Worm (Caenorhabditis elegans) whole organism, L3 larva: ENCODE data around the gene sid-2.

Experiments used
- ZK546.5 ChIP-seq: sonication (generic microtip); optimal IDR thresholded peaks from 2 replicates; lab custom pipeline; 2017; ENCODE audit warnings: missing biosample characterization, missing genetic modification characterization
- ama-1 ChIP-seq: fragments of 150-350 bp; optimal IDR thresholded peaks from 2 replicates; lab custom pipeline; 2018
- ceh-16 ChIP-seq: sonication (generic microtip); optimal IDR thresholded peaks from 2 replicates; lab custom pipeline; 2017; ENCODE audit warnings: missing biosample characterization, missing genetic modification characterization
- ceh-28 ChIP-seq: fragments of 150-350 bp; optimal IDR thresholded peaks from 2 replicates; lab custom pipeline; 2014; ENCODE audit warnings: missing biosample characterization, missing genetic modification reagents, missing genetic modification characterization
- daf-12 ChIP-seq: fragments of 150-350 bp; optimal IDR thresholded peaks from 2 replicates; lab custom pipeline; 2014; ENCODE audit warnings: missing biosample characterization, missing genetic modification reagents, missing genetic modification characterization
- egl-27 ChIP-seq: sonication (generic microtip); optimal IDR thresholded peaks from 4 replicates; lab custom pipeline; 2017; ENCODE audit warnings: missing biosample characterization, missing genetic modification reagents, missing genetic modification characterization
- egl-5 ChIP-seq: fragments of 150-350 bp; optimal IDR thresholded peaks from 2 replicates; lab custom pipeline; 2017; ENCODE audit warnings: missing biosample characterization, missing genetic modification reagents, missing genetic modification characterization, inconsistent platforms
- elt-1 ChIP-seq: fragments of 150-350 bp; optimal IDR thresholded peaks from 2 replicates; lab custom pipeline; 2014; ENCODE audit warnings: missing biosample characterization, missing genetic modification characterization
- elt-2 ChIP-seq: sonication (generic microtip); optimal IDR thresholded peaks from 2 replicates; lab custom pipeline; 2016; ENCODE audit warnings: missing genetic modification reagents, mild to moderate bottlenecking, missing genetic modification characterization, missing compliant biosample characterization
- elt-3 ChIP-seq, 3 experiments: fragments of 150-350 bp in 1 of 3; sonication (generic microtip) in 2 of 3; optimal IDR thresholded peaks; 2 replicates in 2 of 3; 4 replicates in 1 of 3; lab custom pipeline; 2014 to 2017; ENCODE audit warnings: missing biosample characterization in 3 of 3, missing genetic modification characterization in 3 of 3
- eor-1 ChIP-seq, 2 experiments: fragments of 150-350 bp; optimal IDR thresholded peaks; 2 replicates each; lab custom pipeline; 2014 to 2018; ENCODE audit warnings: missing biosample characterization in 2 of 2, missing genetic modification characterization in 2 of 2
- fkh-10 ChIP-seq: sonication (generic microtip); optimal IDR thresholded peaks from 2 replicates; lab custom pipeline; 2017; ENCODE audit warnings: missing biosample characterization, missing genetic modification reagents, missing genetic modification characterization
- jun-1 ChIP-seq: fragments of 150-350 bp; optimal IDR thresholded peaks from 2 replicates; lab custom pipeline; 2014; ENCODE audit warnings: missing biosample characterization, missing genetic modification reagents, missing genetic modification characterization
- lin-15B ChIP-seq: fragments of 150-350 bp; optimal IDR thresholded peaks from 2 replicates; lab custom pipeline; 2014; ENCODE audit warnings: missing biosample characterization, missing genetic modification characterization
- lin-39 ChIP-seq: fragments of 150-350 bp; optimal IDR thresholded peaks from 2 replicates; lab custom pipeline; 2018; ENCODE audit warnings: missing biosample characterization, missing genetic modification reagents, missing genetic modification characterization
- lsy-12 ChIP-seq: sonication (generic microtip); optimal IDR thresholded peaks from 2 replicates; lab custom pipeline; 2016; ENCODE audit warnings: mild to moderate bottlenecking, missing genetic modification characterization, missing compliant biosample characterization
- mdl-1 ChIP-seq: fragments of 150-350 bp; optimal IDR thresholded peaks from 2 replicates; lab custom pipeline; 2014; ENCODE audit warnings: missing biosample characterization, missing genetic modification characterization
- mml-1 ChIP-seq: fragments of 150-350 bp; sonication (generic microtip); optimal IDR thresholded peaks from 3 replicates; lab custom pipeline; 2014; ENCODE audit warnings: missing biosample characterization, missing genetic modification characterization
- nfya-1 ChIP-seq: sonication (generic microtip); optimal IDR thresholded peaks from 2 replicates; lab custom pipeline; 2017; ENCODE audit warnings: missing genetic modification characterization, mild to moderate bottlenecking, missing compliant biosample characterization, antibody characterized with exemption, moderate library complexity; ENCODE audit not compliant: insufficient read depth
- nhr-12 ChIP-seq: fragments of 150-350 bp; optimal IDR thresholded peaks from 2 replicates; lab custom pipeline; 2014; ENCODE audit warnings: missing biosample characterization, missing genetic modification characterization
- nhr-23 ChIP-seq: fragments of 150-350 bp; optimal IDR thresholded peaks from 2 replicates; lab custom pipeline; 2014; ENCODE audit warnings: missing biosample characterization, missing genetic modification reagents, missing genetic modification characterization
- nhr-237 ChIP-seq: fragments of 150-350 bp; optimal IDR thresholded peaks from 2 replicates; lab custom pipeline; 2014; ENCODE audit warnings: missing biosample characterization, missing genetic modification characterization
- nhr-28 ChIP-seq: fragments of 150-350 bp; optimal IDR thresholded peaks from 2 replicates; lab custom pipeline; 2014; ENCODE audit warnings: missing biosample characterization, missing genetic modification characterization
- nhr-76 ChIP-seq: fragments of 150-350 bp; sonication (generic microtip); optimal IDR thresholded peaks from 5 replicates; lab custom pipeline; 2014; ENCODE audit warnings: missing biosample characterization, missing genetic modification characterization
- nhr-77 ChIP-seq: fragments of 150-350 bp; optimal IDR thresholded peaks from 2 replicates; lab custom pipeline; 2014; ENCODE audit warnings: missing biosample characterization, missing genetic modification characterization
- pha-4 ChIP-seq: fragments of 150-350 bp; optimal IDR thresholded peaks from 2 replicates; lab custom pipeline; 2014; ENCODE audit warnings: missing biosample characterization, missing genetic modification reagents, missing genetic modification characterization
- pqm-1 ChIP-seq: fragments of 150-350 bp; optimal IDR thresholded peaks from 2 replicates; lab custom pipeline; 2017; ENCODE audit warnings: missing biosample characterization, missing genetic modification characterization, inconsistent platforms
- snpc-4 ChIP-seq: fragments of 150-350 bp; optimal IDR thresholded peaks from 2 replicates; lab custom pipeline; 2014; ENCODE audit warnings: missing biosample characterization, missing genetic modification characterization
- unc-39 ChIP-seq: sonication (generic microtip); optimal IDR thresholded peaks from 4 replicates; lab custom pipeline; 2017; ENCODE audit warnings: missing biosample characterization, missing genetic modification characterization
- unc-62 ChIP-seq: fragments of 150-350 bp; sonication (generic microtip); optimal IDR thresholded peaks from 4 replicates; lab custom pipeline; 2014; ENCODE audit warnings: missing biosample characterization, missing genetic modification reagents, missing genetic modification characterization
- zag-1 ChIP-seq: fragments of 150-350 bp; optimal IDR thresholded peaks from 2 replicates; lab custom pipeline; 2014; ENCODE audit warnings: missing biosample characterization, missing genetic modification characterization
- ztf-4 ChIP-seq: fragments of 150-350 bp; optimal IDR thresholded peaks from 2 replicates; lab custom pipeline; 2014; ENCODE audit warnings: missing biosample characterization, missing genetic modification characterization

The sid-2 gene

DNA sequence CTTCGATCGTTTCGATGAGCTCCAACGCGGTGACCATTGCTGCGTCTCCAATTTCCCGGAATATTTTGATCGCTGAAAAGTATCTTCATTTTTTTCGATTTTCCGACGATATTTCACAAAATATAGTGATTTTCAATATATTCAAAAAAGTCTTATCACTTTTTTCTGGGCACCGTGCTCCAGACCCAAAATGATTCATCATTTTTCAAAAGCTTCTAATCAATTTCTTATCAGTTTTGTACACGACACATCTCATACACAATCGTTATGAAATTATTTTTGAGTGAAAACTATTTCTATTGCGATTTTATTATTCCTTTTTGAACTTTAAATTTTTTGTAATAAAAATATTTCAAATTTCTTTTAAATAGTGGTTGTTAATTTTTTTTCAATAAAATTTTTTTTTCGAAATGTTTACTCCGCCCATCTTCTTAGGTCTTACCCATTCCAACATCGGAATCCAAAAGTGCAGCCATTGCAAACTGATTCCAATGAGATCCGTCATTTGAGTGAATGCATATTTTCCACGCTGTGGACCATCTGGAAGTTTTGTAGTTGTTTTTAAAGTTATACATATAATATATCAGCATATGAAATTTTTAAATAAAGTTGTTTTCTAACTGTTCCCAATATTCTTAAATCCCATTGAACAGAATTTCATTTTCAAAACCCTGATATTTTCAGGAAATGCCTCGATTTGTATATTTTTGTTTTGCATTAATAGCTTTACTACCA is at the start of gene sid-2:
sid-2 (plus strand) TSS at position 685 of the 735 bp plus-strand sequence.
- peak; percentile 78 for TF ChIP-seq elt-2 (tag; lab: Kevin White, UChicago)
- TF ChIP-seq lsy-12 (tag; lab: Kevin White, UChicago), result no peak
- peak; percentile 57 for TF ChIP-seq pqm-1 (tag; lab: Kevin White, UChicago)
- TF ChIP-seq nhr-76, result no peak
- TF ChIP-seq pha-4, result peak; percentile 39
- TF ChIP-seq nhr-23 (tag; lab: Kevin White, UChicago), result no peak
- TF ChIP-seq mml-1 (tag; lab: Kevin White, UChicago), result no peak
- no peak for TF ChIP-seq ZK546.5 (tag; lab: Kevin White, UChicago)
- TF ChIP-seq ztf-4 (tag; lab: Kevin White, UChicago), result no peak
- no peak for TF ChIP-seq lin-39 (tag; lab: Kevin White, UChicago)

DNA sequence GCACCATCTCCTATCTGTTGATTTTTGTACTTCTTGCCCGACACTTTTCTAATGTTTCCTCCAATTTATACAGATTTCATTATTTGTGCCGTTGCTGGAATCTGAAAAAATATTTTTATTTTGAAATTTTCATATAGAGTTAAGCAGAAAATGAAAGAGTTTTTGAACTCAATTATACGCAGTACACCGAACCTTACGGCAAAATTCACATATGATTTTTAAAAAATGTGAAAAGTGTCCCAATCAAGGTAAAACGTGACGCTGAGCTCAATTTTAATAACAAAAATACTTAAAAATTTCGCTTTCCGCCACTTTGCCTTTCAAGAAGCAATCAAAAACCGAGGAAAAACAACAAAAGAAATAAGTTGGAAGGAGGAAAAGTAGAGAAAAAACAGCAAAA is 48.5 kb upstream of the sid-2 start, which contains the start of gene arrd-17:
arrd-17 (minus strand) TSS at position 101 of the 400 bp plus-strand sequence.
- TF ChIP-seq unc-39, result no peak
- TF ChIP-seq zag-1 (tag; lab: Kevin White, UChicago), result no peak
- TF ChIP-seq daf-12, result no peak
- no peak for TF ChIP-seq elt-2 (tag; lab: Kevin White, UChicago)
- TF ChIP-seq nhr-237 (tag; lab: Kevin White, UChicago), result no peak
- TF ChIP-seq mdl-1 (tag; lab: Kevin White, UChicago), result no peak
- TF ChIP-seq lin-39 (tag; lab: Kevin White, UChicago), result no peak
- no peak for TF ChIP-seq fkh-10
- TF ChIP-seq ama-1 (lab: Kevin White, UChicago), result no peak
- no peak for TF ChIP-seq pha-4
- no peak for TF ChIP-seq elt-1
- TF ChIP-seq pqm-1 (tag; lab: Kevin White, UChicago), result no peak
- TF ChIP-seq nhr-12 (tag; lab: Kevin White, UChicago), result no peak
- TF ChIP-seq egl-5 (tag; lab: Kevin White, UChicago), result no peak
- TF ChIP-seq ceh-28, result no peak
- TF ChIP-seq elt-3 (tag; optimal IDR thresholded peaks at IDR 0.05; lab: Kevin White, UChicago), result no peak
- TF ChIP-seq eor-1 (tag; optimal IDR thresholded peaks at IDR 0.05; lab: Kevin White, UChicago), result no peak
- no peak for TF ChIP-seq nhr-76
- TF ChIP-seq ceh-16, result no peak

DNA sequence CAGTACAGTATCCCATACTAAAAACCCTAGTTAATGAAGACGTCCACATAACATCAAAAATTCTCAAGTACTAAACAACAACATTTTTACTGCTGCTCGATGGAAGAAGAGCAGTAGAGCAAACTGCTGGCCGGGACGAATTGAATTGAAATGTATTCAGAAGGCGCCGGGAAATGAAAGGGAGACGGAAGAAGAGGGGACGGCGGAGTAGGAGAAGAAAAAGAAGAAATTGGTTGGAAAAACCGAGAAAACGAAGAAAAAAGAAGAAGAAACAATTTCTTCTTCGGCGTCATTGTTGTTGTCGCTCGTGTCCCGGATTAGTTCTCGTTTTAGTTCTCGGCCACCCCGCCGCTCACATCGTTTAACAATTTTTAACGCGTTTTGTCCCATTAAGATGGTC is 45.4 kb upstream of the sid-2 start:
- TF ChIP-seq nfya-1 (tag; lab: Kevin White, UChicago) (peak; percentile 3), eor-1 (tag; optimal IDR thresholded peaks at IDR 0.05; lab: Kevin White, UChicago) (no peak), nhr-77 (tag; lab: Kevin White, UChicago) (no peak), fkh-10 (peak; percentile 20), lin-39 (tag; lab: Kevin White, UChicago) (peak; percentile 3), elt-2 (tag; lab: Kevin White, UChicago) (no peak), egl-5 (tag; lab: Kevin White, UChicago) (no peak), egl-27 (tag; lab: Kevin White, UChicago) (no peak), jun-1 (tag; lab: Kevin White, UChicago) (no peak), nhr-237 (tag; lab: Kevin White, UChicago) (no peak), nhr-28 (no peak), zag-1 (tag; lab: Kevin White, UChicago) (no peak), ceh-16 (no peak), lin-15B (no peak)

DNA sequence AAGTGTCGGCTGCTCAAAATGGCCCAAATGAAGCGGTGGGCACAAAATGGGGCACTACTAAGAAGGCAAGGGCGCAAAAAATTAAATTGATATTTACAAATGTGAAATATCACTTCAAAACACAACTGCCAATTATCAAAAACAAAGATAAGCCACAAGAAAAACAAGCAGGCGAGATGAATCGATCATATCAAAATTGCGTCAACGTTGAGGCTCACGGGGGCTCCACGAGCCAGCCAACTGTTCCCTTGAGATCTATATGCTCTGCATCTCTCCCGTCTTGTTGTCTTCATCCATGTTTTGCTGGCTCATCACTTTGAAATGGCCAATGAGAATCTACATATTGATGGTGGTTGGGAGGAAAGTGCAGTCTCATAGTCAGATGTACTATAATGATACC is 44.0 kb upstream of the sid-2 start:
- TF ChIP-seq elt-1 (peak; percentile 29), lin-39 (tag; lab: Kevin White, UChicago) (peak; percentile 18), nhr-237 (tag; lab: Kevin White, UChicago) (no peak), egl-5 (tag; lab: Kevin White, UChicago) (peak; percentile 11)

DNA sequence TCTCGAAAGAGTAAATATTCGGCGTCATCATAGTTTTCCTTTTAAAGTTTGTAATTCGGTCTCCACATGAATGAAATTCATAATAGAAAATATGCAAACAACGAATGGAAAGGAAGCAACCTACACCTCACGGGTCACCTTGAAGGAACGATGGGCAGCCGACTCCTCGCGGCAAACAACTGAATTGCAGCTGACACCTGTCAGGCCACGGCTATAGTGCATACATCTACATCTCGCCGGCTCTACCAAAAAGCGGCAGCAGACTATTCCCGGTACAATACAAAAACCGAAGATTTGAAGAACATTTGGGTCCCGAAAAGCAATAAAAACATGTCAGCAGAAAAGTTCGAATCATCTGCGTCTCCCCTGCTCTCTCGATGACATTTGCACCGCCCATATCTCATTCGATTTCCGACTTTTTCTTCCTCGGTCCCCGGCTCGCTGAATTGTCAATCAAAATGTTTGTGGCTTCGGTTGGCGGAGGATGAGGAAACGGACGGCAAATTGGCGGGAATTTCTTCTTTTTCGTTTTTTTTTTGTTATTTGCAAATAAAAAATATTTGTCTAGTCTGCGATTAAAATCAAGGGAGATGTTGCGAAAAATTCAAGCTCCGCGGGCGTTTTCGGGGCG is 43.4 kb upstream of the sid-2 start:
- TF ChIP-seq fkh-10 (peak; percentile 61), snpc-4 (peak; percentile 66), egl-5 (tag; lab: Kevin White, UChicago) (no peak), lin-39 (tag; lab: Kevin White, UChicago) (peak; percentile 7), nfya-1 (tag; lab: Kevin White, UChicago) (peak; percentile 32), unc-62 (GFP tag; lab: Kevin White, UChicago) (peak; percentile 31)
